Fruit fly (Drosophila melanogaster) whole organism: Measurements from ENCODE around the gene CG12171.

Experiments
- pan ChIP-seq: fragments of >200 bp; optimal IDR thresholded peaks from 2 replicates; lab custom pipeline; 2017
- psq ChIP-seq: fragments of >200 bp; optimal IDR thresholded peaks from 2 replicates; lab custom pipeline; 2017

DNA sequence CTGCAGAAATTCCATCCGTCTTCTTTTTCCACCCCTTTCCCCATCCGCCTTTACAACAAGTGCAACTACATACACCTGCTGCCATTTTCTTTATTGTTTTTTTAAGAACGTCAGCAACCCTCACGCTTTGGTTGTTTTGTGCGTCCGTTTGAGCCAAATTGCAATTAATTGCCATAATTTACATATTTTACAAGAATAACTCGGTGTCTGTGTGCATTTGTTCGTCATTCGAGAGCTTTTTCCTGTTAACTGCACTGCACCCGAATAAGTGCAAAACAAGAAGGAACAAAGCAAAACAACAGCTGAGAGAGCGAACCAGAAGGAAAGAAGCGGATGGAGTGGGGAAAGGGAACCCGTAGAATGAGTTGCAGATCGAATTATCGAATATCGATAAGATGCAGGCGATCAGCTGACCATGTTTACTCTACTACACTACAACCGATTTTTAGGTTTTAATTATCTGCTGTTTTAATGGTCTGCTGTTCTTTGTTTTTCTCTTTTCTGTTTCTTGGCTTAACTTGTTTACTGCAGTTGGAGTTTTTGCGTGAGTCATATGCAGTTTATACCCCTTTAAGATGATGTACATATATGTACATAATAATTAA, 37.3 kb downstream of the CG12171 start:
- TF ChIP-seq psq (lab: Kevin White, UChicago) (no peak), pan (lab: Kevin White, UChicago) (no peak)
